Worm (Caenorhabditis elegans) whole organism, L4 larva: ENCODE measurements around the gene twk-13.

Experiments used
- D1046.2 ChIP-seq: fragments of 200-800 bp; sonication (Bioruptor generic); IDR thresholded peaks from 2 replicates; pipeline ENCODE4 v1.3.6; 2022; ENCODE audit warnings: missing genetic modification characterization, missing compliant biosample characterization
- F10B5.3 ChIP-seq: sonication (generic microtip); optimal IDR thresholded peaks from 2 replicates; lab custom pipeline; 2016; ENCODE audit warnings: mild to moderate bottlenecking, missing genetic modification characterization, missing compliant biosample characterization
- F26F4.8 ChIP-seq: fragments of 200-800 bp; sonication (Bioruptor generic); conservative IDR thresholded peaks from 2 replicates; pipeline ENCODE4 v1.3.6; 2022; ENCODE audit warnings: missing genetic modification characterization, missing compliant biosample characterization
- F37D6.2 ChIP-seq: sonication (generic microtip); optimal IDR thresholded peaks from 2 replicates; lab custom pipeline; 2016; ENCODE audit warnings: mild to moderate bottlenecking, missing genetic modification characterization, missing compliant biosample characterization
- F44E2.7 ChIP-seq: fragments of 200-800 bp; sonication (Bioruptor generic); IDR thresholded peaks from 2 replicates; pipeline ENCODE4 v2.1.2; 2022; ENCODE audit warnings: missing genetic modification characterization, missing compliant biosample characterization
- R02D3.7 ChIP-seq: fragments of 150-350 bp; sonication (generic microtip); optimal IDR thresholded peaks from 3 replicates; lab custom pipeline; 2014; ENCODE audit warnings: missing biosample characterization, missing genetic modification characterization
- Y48G9A.11 ChIP-seq: fragments of 200-800 bp; sonication (Bioruptor generic); IDR thresholded peaks from 2 replicates; pipeline ENCODE4 v1.3.6; 2022; ENCODE audit warnings: missing genetic modification reagents, missing genetic modification characterization, missing compliant biosample characterization
- Y75B8A.6 ChIP-seq: fragments of 200-800 bp; sonication (Bioruptor generic); IDR thresholded peaks from 2 replicates; pipeline ENCODE4 v1.3.6; 2022; ENCODE audit warnings: missing genetic modification reagents, missing genetic modification characterization, missing compliant biosample characterization
- ZK337.2 ChIP-seq: fragments of 200-800 bp; sonication (Bioruptor generic); IDR thresholded peaks from 2 replicates; pipeline ENCODE4 v1.3.6; 2022; ENCODE audit warnings: missing genetic modification reagents, missing genetic modification characterization, missing compliant biosample characterization
- aha-1 ChIP-seq: fragments of 150-350 bp; peaks from one replicate; lab custom pipeline; 2014; ENCODE audit warnings: missing biosample characterization, missing genetic modification characterization
- ama-1 ChIP-seq: fragments of 150-350 bp; optimal IDR thresholded peaks from 2 replicates; lab custom pipeline; 2014; ENCODE audit warnings: inconsistent platforms, mixed read lengths
- attf-4 ChIP-seq: sonication (generic microtip); optimal IDR thresholded peaks from 3 replicates; lab custom pipeline; 2017; ENCODE audit warnings: missing biosample characterization, missing genetic modification characterization
- ceh-32 ChIP-seq: sonication (generic microtip); optimal IDR thresholded peaks from 2 replicates; lab custom pipeline; 2016; ENCODE audit warnings: mild to moderate bottlenecking, missing genetic modification characterization, missing compliant biosample characterization; ENCODE audit not compliant: poor library complexity
- ceh-44 ChIP-seq: fragments of 200-800 bp; sonication (Bioruptor generic); IDR thresholded peaks from 2 replicates; pipeline ENCODE4 v1.3.6; 2022; ENCODE audit warnings: missing genetic modification reagents, missing genetic modification characterization, missing compliant biosample characterization
- ceh-82 ChIP-seq: sonication (generic microtip); optimal IDR thresholded peaks from 2 replicates; lab custom pipeline; 2017; ENCODE audit warnings: missing biosample characterization, missing genetic modification characterization
- ces-1 ChIP-seq: fragments of 150-350 bp; sonication (generic microtip); optimal IDR thresholded peaks from 4 replicates; lab custom pipeline; 2014; ENCODE audit warnings: missing biosample characterization, missing genetic modification reagents, missing genetic modification characterization
- cey-2 ChIP-seq: sonication (generic microtip); optimal IDR thresholded peaks from 3 replicates; lab custom pipeline; 2017; ENCODE audit warnings: missing genetic modification characterization, mild to moderate bottlenecking, missing compliant biosample characterization, antibody characterized with exemption, borderline replicate concordance; ENCODE audit not compliant: insufficient read depth
- ctbp-1 ChIP-seq: fragments of 200-800 bp; sonication (Bioruptor generic); IDR thresholded peaks from 2 replicates; pipeline ENCODE4 v1.3.6; 2022; ENCODE audit warnings: missing genetic modification reagents, missing genetic modification characterization, missing compliant biosample characterization
- dmd-8 ChIP-seq: fragments of 200-800 bp; sonication (Bioruptor generic); IDR thresholded peaks from 2 replicates; pipeline ENCODE4 v1.3.6; 2022; ENCODE audit warnings: missing genetic modification characterization, missing compliant biosample characterization
- dmd-9 ChIP-seq: fragments of 200-800 bp; sonication (Bioruptor generic); IDR thresholded peaks from 2 replicates; pipeline ENCODE4 v1.3.6; 2022; ENCODE audit warnings: missing genetic modification reagents, missing genetic modification characterization, missing compliant biosample characterization
- dpl-1 ChIP-seq: fragments of 150-350 bp; optimal IDR thresholded peaks from 2 replicates; lab custom pipeline; 2014; ENCODE audit warnings: missing biosample characterization, missing genetic modification reagents, missing genetic modification characterization
- duxl-1 ChIP-seq: sonication (generic microtip); optimal IDR thresholded peaks from 2 replicates; lab custom pipeline; 2016; ENCODE audit warnings: mild to moderate bottlenecking, missing genetic modification characterization, moderate library complexity, missing compliant biosample characterization; ENCODE audit not compliant: poor library complexity
- gei-8 ChIP-seq: fragments of 200-800 bp; sonication (Bioruptor generic); optimal IDR thresholded peaks from 2 replicates; lab custom pipeline; 2018; ENCODE audit warnings: mild to moderate bottlenecking, missing genetic modification characterization, missing compliant biosample characterization
- lin-15B ChIP-seq: fragments of 150-350 bp; sonication (generic microtip); optimal IDR thresholded peaks from 3 replicates; lab custom pipeline; 2014; ENCODE audit warnings: missing biosample characterization, missing genetic modification characterization
- lin-39 ChIP-seq: fragments of 150-350 bp; optimal IDR thresholded peaks from 2 replicates; lab custom pipeline; 2014; ENCODE audit warnings: missing biosample characterization, missing genetic modification reagents, missing genetic modification characterization
- lir-3 ChIP-seq: sonication (generic microtip); optimal IDR thresholded peaks from 2 replicates; lab custom pipeline; 2016; ENCODE audit warnings: mild to moderate bottlenecking, missing genetic modification characterization, missing compliant biosample characterization
- madf-5 ChIP-seq, 2 experiments: fragments of 200-800 bp; sonication (Bioruptor generic); IDR thresholded peaks; 2 replicates each; pipeline ENCODE4 v1.3.6; 2022; ENCODE audit warnings: missing compliant biosample characterization in 2 of 2, missing genetic modification characterization in 2 of 2
- madf-9 ChIP-seq: fragments of 200-800 bp; sonication (Bioruptor generic); conservative IDR thresholded peaks from 2 replicates; pipeline ENCODE4 v1.3.6; 2022; ENCODE audit warnings: missing genetic modification reagents, missing genetic modification characterization, missing compliant biosample characterization
- mep-1 ChIP-seq: fragments of 150-350 bp; sonication (generic microtip); optimal IDR thresholded peaks from 3 replicates; lab custom pipeline; 2014; ENCODE audit warnings: missing biosample characterization, missing genetic modification characterization
- mxl-2 ChIP-seq: fragments of 200-800 bp; sonication (Bioruptor generic); conservative IDR thresholded peaks from 2 replicates; pipeline ENCODE4 v1.3.6; 2022; ENCODE audit warnings: missing genetic modification reagents, missing genetic modification characterization, missing compliant biosample characterization
- nhr-111 ChIP-seq: fragments of 200-800 bp; sonication (Bioruptor generic); optimal IDR thresholded peaks from 2 replicates; lab custom pipeline; 2018; ENCODE audit warnings: mild to moderate bottlenecking, missing genetic modification characterization, missing compliant biosample characterization
- nhr-28 ChIP-seq: fragments of 150-350 bp; optimal IDR thresholded peaks from 2 replicates; lab custom pipeline; 2014; ENCODE audit warnings: missing biosample characterization, missing genetic modification characterization
- nhr-42 ChIP-seq: fragments of 200-800 bp; sonication (Bioruptor generic); IDR thresholded peaks from 2 replicates; pipeline ENCODE4 v1.3.6; 2022; ENCODE audit warnings: missing genetic modification characterization, missing compliant biosample characterization
- nhr-6 ChIP-seq: fragments of 150-350 bp; optimal IDR thresholded peaks from 2 replicates; lab custom pipeline; 2014; ENCODE audit warnings: missing biosample characterization, missing genetic modification characterization
- nhr-77 ChIP-seq: fragments of 150-350 bp; optimal IDR thresholded peaks from 2 replicates; lab custom pipeline; 2014; ENCODE audit warnings: missing biosample characterization, missing genetic modification characterization
- pha-4 ChIP-seq, 2 experiments: fragments of 150-350 bp in 1 of 2; fragments of 200-800 bp in 1 of 2; sonication (Bioruptor generic) in 1 of 2; IDR thresholded peaks in 1 of 2; optimal IDR thresholded peaks in 1 of 2; 2 replicates each; pipeline versions ENCODE4 v1.3.6 to Lab custom; 2014 to 2022; ENCODE audit warnings: missing genetic modification characterization in 2 of 2, missing genetic modification reagents in 2 of 2, missing biosample characterization in 1 of 2, missing compliant biosample characterization in 1 of 2
- pqm-1 ChIP-seq: sonication (generic microtip); optimal IDR thresholded peaks from 2 replicates; lab custom pipeline; 2017; ENCODE audit warnings: missing biosample characterization, missing genetic modification characterization
- saeg-2 ChIP-seq: fragments of 200-800 bp; sonication (Bioruptor generic); IDR thresholded peaks from 2 replicates; pipeline ENCODE4 v1.3.6; 2022; ENCODE audit warnings: missing genetic modification reagents, missing genetic modification characterization, missing compliant biosample characterization
- snpc-4 ChIP-seq: fragments of 150-350 bp; optimal IDR thresholded peaks from 2 replicates; lab custom pipeline; 2014; ENCODE audit warnings: missing biosample characterization, missing genetic modification characterization
- spr-1 ChIP-seq: sonication (generic microtip); optimal IDR thresholded peaks from 2 replicates; lab custom pipeline; 2016; ENCODE audit warnings: mild to moderate bottlenecking, missing genetic modification characterization, missing compliant biosample characterization
- spr-3 ChIP-seq: fragments of 200-800 bp; sonication (Bioruptor generic); optimal IDR thresholded peaks from 2 replicates; lab custom pipeline; 2018; ENCODE audit warnings: mild to moderate bottlenecking, missing genetic modification characterization, missing compliant biosample characterization
- tag-97 ChIP-seq: fragments of 200-800 bp; sonication (Bioruptor generic); IDR thresholded peaks from 2 replicates; pipeline ENCODE4 v1.3.6; 2022; ENCODE audit warnings: missing genetic modification characterization, missing compliant biosample characterization
- tra-1 ChIP-seq: fragments of 200-800 bp; sonication (Bioruptor generic); IDR thresholded peaks from 2 replicates; pipeline ENCODE4 v1.3.6; 2022; ENCODE audit warnings: missing genetic modification reagents, missing genetic modification characterization, missing compliant biosample characterization
- unc-130 ChIP-seq: sonication (generic microtip); optimal IDR thresholded peaks from 2 replicates; lab custom pipeline; 2016; ENCODE audit warnings: missing genetic modification reagents, missing genetic modification characterization, missing compliant biosample characterization
- unc-39 ChIP-seq: sonication (generic microtip); optimal IDR thresholded peaks from 2 replicates; lab custom pipeline; 2017; ENCODE audit warnings: missing biosample characterization, missing genetic modification characterization
- unc-62 ChIP-seq, 3 experiments: fragments of 150-350 bp in 1 of 3; sonication (generic microtip); optimal IDR thresholded peaks in 2 of 3; peaks in 1 of 3; 1 replicate in 1 of 3; 2 replicates in 2 of 3; lab custom pipeline; 2014 to 2017; ENCODE audit warnings: missing biosample characterization in 3 of 3, missing genetic modification characterization in 3 of 3, missing genetic modification reagents in 3 of 3, missing genotype in 1 of 3
- zag-1 ChIP-seq: fragments of 150-350 bp; optimal IDR thresholded peaks from 2 replicates; lab custom pipeline; 2014; ENCODE audit warnings: missing biosample characterization, missing genetic modification characterization
- zip-11 ChIP-seq: fragments of 200-800 bp; sonication (Bioruptor generic); IDR thresholded peaks from 2 replicates; pipeline ENCODE4 v1.3.6; 2022; ENCODE audit warnings: missing genetic modification characterization, missing compliant biosample characterization
- ztf-11 ChIP-seq: fragments of 150-350 bp; optimal IDR thresholded peaks from 2 replicates; lab custom pipeline; 2014; ENCODE audit warnings: missing biosample characterization, missing genetic modification characterization
- ztf-7 ChIP-seq: fragments of 150-350 bp; optimal IDR thresholded peaks from 2 replicates; lab custom pipeline; 2014; ENCODE audit warnings: missing biosample characterization, missing genetic modification characterization

twk-13 gene

ce11 chrV:12303453-12304077 is 34.2 kb downstream of the twk-13 start (continued):
- TF ChIP-seq zag-1 (tag; lab: Kevin White, UChicago) (peak; percentile 26), ZK337.2 (GFP tag; lab: Robert Waterston, UW) (peak; percentile 98), R02D3.7 (tag; lab: Kevin White, UChicago) (peak; percentile 35), Y75B8A.6 (GFP tag; lab: Robert Waterston, UW) (peak; percentile 96), nhr-42 (GFP tag; lab: Robert Waterston, UW) (peak; percentile 96), spr-1 (tag; lab: Kevin White, UChicago) (peak; percentile 96), unc-130 (GFP tag; lab: Kevin White, UChicago) (peak; percentile 83), mep-1 (peak; percentile 91), pqm-1 (tag; lab: Kevin White, UChicago) (no peak), ztf-7 (peak; percentile 70), madf-5 (GFP tag; IDR thresholded peaks at IDR 0.05; lab: Robert Waterston, UW) (peak; percentile 100), tra-1 (GFP tag; lab: Robert Waterston, UW) (peak; percentile 99), F37D6.2 (tag; lab: Kevin White, UChicago) (peak; percentile 89), cey-2 (tag; lab: Kevin White, UChicago) (peak; percentile 42), nhr-77 (tag; lab: Kevin White, UChicago) (peak; percentile 75), ceh-32 (tag; lab: Kevin White, UChicago) (peak; percentile 85), gei-8 (GFP tag; lab: Kevin White, UChicago) (peak; percentile 99), lin-39 (no peak), F26F4.8 (GFP tag; lab: Robert Waterston, UW) (peak; percentile 100), ces-1 (GFP tag; lab: Kevin White, UChicago) (peak; percentile 55), lir-3 (tag; lab: Kevin White, UChicago) (peak; percentile 95), dmd-8 (GFP tag; lab: Robert Waterston, UW) (peak; percentile 100), nhr-6 (tag; lab: Kevin White, UChicago) (peak; percentile 91), duxl-1 (tag; lab: Kevin White, UChicago) (peak; percentile 97), tag-97 (GFP tag; lab: Robert Waterston, UW) (peak; percentile 93), madf-9 (GFP tag; lab: Robert Waterston, UW) (peak; percentile 95), unc-62 (GFP tag; optimal IDR thresholded peaks at IDR 0.05 in 1 of 2; lab: Kevin White, UChicago) (peak in 1 of 2 experiments; percentile 86), unc-62 (tag; optimal IDR thresholded peaks at IDR 0.05; lab: Kevin White, UChicago) (no peak), Y48G9A.11 (GFP tag; lab: Robert Waterston, UW) (peak; percentile 96), ama-1 (peak; percentile 91), nhr-28 (no peak), ceh-82 (tag; lab: Kevin White, UChicago) (no peak), zip-11 (GFP tag; lab: Robert Waterston, UW) (peak; percentile 94), ztf-11 (tag; lab: Kevin White, UChicago) (peak; percentile 49), lin-15B (tag; lab: Kevin White, UChicago) (no peak), aha-1 (tag; lab: Kevin White, UChicago) (peak; percentile 93), pha-4 (GFP tag; IDR thresholded peaks at IDR 0.05; lab: Robert Waterston, UW) (peak; percentile 99), pha-4 (tag; optimal IDR thresholded peaks at IDR 0.05; lab: Kevin White, UChicago) (no peak), F44E2.7 (GFP tag; lab: Robert Waterston, UW) (peak; percentile 100), mxl-2 (GFP tag; lab: Robert Waterston, UW) (peak; percentile 93), ceh-44 (peak; percentile 98), snpc-4 (tag; lab: Kevin White, UChicago) (no peak), unc-39 (no peak), saeg-2 (GFP tag; lab: Robert Waterston, UW) (peak; percentile 99), D1046.2 (peak; percentile 97), attf-4 (tag; lab: Kevin White, UChicago) (peak; percentile 83), dpl-1 (GFP tag; lab: Kevin White, UChicago) (peak; percentile 63), ctbp-1 (GFP tag; lab: Robert Waterston, UW) (peak; percentile 99), spr-3 (GFP tag; lab: Kevin White, UChicago) (peak; percentile 97), F10B5.3 (tag; lab: Kevin White, UChicago) (peak; percentile 94), nhr-111 (GFP tag; lab: Kevin White, UChicago) (peak; percentile 100), dmd-9 (GFP tag; lab: Robert Waterston, UW) (peak; percentile 96)
